Worm (Caenorhabditis elegans): ENCODE results near the gene F58E6.6.

DNA sequence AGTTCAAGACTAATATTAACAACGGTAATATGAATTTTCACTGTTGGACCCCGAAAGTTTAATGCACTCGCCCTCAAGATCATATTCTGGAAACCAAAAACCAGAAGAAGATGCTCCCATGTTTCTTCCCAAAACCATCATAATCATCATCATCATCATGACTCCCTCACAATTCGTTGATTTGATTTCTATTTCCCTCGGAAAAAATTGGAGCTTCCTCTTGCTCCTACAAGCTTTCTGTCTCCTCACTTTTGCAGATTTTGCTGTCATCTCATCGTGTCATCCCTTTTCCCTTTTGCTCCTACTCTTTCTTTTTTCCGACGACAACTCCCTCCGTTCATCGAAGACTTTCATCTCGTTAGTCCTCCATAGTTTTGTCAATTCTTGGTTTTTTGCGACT lies 19.2 kb upstream of the F58E6.6 start, which contains the start of gene F46B6.2:
- TF ChIP-seq fkh-10 (GFP tag; optimal IDR thresholded peaks at IDR 0.05) (no peak), pha-4 (tag; optimal IDR thresholded peaks at IDR 0.05) (no peak), ceh-6 (GFP tag; optimal IDR thresholded peaks at IDR 0.05) (no peak), mec-3 (tag; optimal IDR thresholded peaks at IDR 0.05; ENCODE audit: borderline replicate concordance) (no peak), unc-42 (tag; optimal IDR thresholded peaks at IDR 0.05) (no peak), npax-4 (tag; optimal IDR thresholded peaks at IDR 0.05) (no peak), odd-2 (tag; optimal IDR thresholded peaks at IDR 0.05) (no peak), ama-1 (optimal IDR thresholded peaks at IDR 0.05) (no peak)

Data from whole organism, late embryonic.